Worm (Caenorhabditis elegans): ENCODE measurements around the gene W06E11.1.

The W06E11.1 gene

ce11 chrIII:691933-692332 lies 50.1 kb downstream of the W06E11.1 start, which contains the start of gene W02B3.7:
W02B3.7 (minus strand) TSS chrIII:692033.
- no peak for TF ChIP-seq ZK185.1 (tag; optimal IDR thresholded peaks at IDR 0.05; ENCODE audit: poor library complexity, severe bottlenecking)
- TF ChIP-seq ztf-25 (GFP tag; IDR thresholded peaks at IDR 0.05) = no peak
- TF ChIP-seq somi-1 (GFP tag; optimal IDR thresholded peaks at IDR 0.05) = no peak
- no peak for TF ChIP-seq madf-3 (GFP tag; IDR thresholded peaks at IDR 0.05)
- TF ChIP-seq xnd-1 (tag; optimal IDR thresholded peaks at IDR 0.05) = no peak
- no peak for TF ChIP-seq nfya-1 (tag; optimal IDR thresholded peaks at IDR 0.05; ENCODE audit: borderline replicate concordance, insufficient read depth)
- TF ChIP-seq sptf-2 (GFP tag; optimal IDR thresholded peaks at IDR 0.05) = no peak
- TF ChIP-seq mxl-1 (tag; optimal IDR thresholded peaks at IDR 0.05) = no peak
- TF ChIP-seq cebp-2 (GFP tag; IDR thresholded peaks at IDR 0.05) = no peak
- no peak for TF ChIP-seq ceh-79 (tag; optimal IDR thresholded peaks at IDR 0.05)
- TF ChIP-seq dpl-1 (GFP tag; optimal IDR thresholded peaks at IDR 0.05) = no peak
- TF ChIP-seq Y67H2A.10 (GFP tag; conservative IDR thresholded peaks at IDR 0.05) = no peak
- TF ChIP-seq ceh-58 (GFP tag; IDR thresholded peaks at IDR 0.05) = no peak
- no peak for TF ChIP-seq pbrm-1 (GFP tag; IDR thresholded peaks at IDR 0.05)
- TF ChIP-seq snpc-1.1 (tag; optimal IDR thresholded peaks at IDR 0.05; ENCODE audit: insufficient read depth) = no peak
- no peak for TF ChIP-seq cebp-1 (GFP tag; IDR thresholded peaks at IDR 0.05)
- no peak for TF ChIP-seq cebp-1 (tag; optimal IDR thresholded peaks at IDR 0.05)
- TF ChIP-seq D2030.7 (GFP tag; IDR thresholded peaks at IDR 0.05) = no peak
- no peak for TF ChIP-seq ztf-28 (GFP tag; IDR thresholded peaks at IDR 0.05)

Measured in whole organism, young adult.